Fruit fly (Drosophila melanogaster) S2 (cell line): ENCODE results near the gene CG4598.

Experiments
- CG8478 ChIP-seq: fragments of >200 bp; optimal IDR thresholded peaks from 2 replicates; lab custom pipeline; 2018
- CTCF ChIP-seq, 2 experiments: fragments of >200 bp; optimal IDR thresholded peaks; 2 replicates each; lab custom pipeline; 2018

DNA sequence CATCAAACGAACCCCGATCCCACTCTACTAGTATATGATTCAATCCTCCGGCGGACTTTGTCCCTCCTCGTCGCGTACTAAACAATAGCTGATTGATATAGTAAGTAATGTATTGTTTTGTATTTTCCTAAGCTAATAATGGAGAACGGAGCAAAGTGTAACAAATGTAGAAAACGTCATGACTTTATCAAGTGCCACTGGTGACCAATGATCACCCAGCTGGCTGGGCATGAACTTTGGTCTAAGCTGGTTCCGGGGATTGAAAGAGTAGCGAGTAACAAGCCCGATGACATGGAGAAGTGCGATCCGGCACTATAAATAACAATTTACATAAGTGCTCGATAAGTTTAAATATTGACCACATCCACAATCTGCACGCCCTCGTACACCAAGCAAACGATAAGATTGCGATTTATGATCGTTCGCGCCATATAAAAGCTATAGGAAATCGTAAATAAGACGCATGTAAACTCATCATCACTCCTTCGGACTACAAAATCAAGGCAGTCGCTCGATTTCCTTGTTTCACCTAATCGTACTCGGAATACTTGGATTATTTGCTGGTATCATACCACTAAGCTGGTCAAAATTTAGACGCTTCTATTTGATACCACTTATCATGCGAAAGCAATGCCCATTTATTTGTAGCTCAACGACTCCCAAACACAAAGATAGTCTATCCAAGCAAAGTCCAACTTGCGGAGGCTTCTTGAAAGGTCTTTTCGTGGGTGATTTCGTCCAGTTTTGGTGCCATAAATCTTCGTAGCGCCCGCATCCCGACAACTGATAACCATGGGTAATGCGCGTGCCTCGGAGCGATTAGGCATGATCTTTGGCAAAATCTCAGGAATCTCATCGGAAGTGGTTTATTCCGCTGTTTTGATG, 31.0 kb downstream of the CG4598 start:
- TF ChIP-seq CTCF (optimal IDR thresholded peaks at IDR 0.05; lab: Kevin White, UChicago) = no peak
- TF ChIP-seq CG8478 (lab: Kevin White, UChicago) = no peak
